Fruit fly (Drosophila melanogaster) whole organism, larva: ENCODE measurements around the gene CG12229.

ENCODE experiments used
- noc ChIP-seq: fragments of 200-800 bp; sonication (Bioruptor generic); optimal IDR thresholded peaks from 3 replicates; lab custom pipeline; 2019; ENCODE audit warnings: missing biosample characterization, mild to moderate bottlenecking, missing genetic modification characterization, moderate library complexity

The CG12229 gene

dm6 chr3L:17436331-17436730 is at the start of gene CG12229:
Gene CG12229 (minus strand): TSS chr3L:17436431.
- TF ChIP-seq noc = no peak

dm6 chr3L:17485280-17485792 is 49.1 kb upstream of the CG12229 start:
- TF ChIP-seq noc = no peak

- no peak for TF ChIP-seq noc
These were observed 42.6 kb upstream of the CG12229 start, which contains the start of the genes CG13733 and qjt for dm6 chr3L:17478826-17479225. Gene CG13733 (minus strand): TSS chr3L:17478926. Gene qjt (plus strand): TSS chr3L:17479096.

dm6 chr3L:17476496-17476895 is 40.3 kb upstream of the CG12229 start:
- TF ChIP-seq noc = no peak

- peak; percentile 59 for TF ChIP-seq noc
These were observed 39.8 kb upstream of the CG12229 start, which contains the start of gene CG34250 for dm6 chr3L:17475979-17476393. Gene CG34250 (plus strand): TSS chr3L:17476222.

- TF ChIP-seq noc = no peak
These were observed 38.6 kb upstream of the CG12229 start, which contains the start of the genes UQCR-Q and CG46525 for dm6 chr3L:17474711-17475451. Gene UQCR-Q (plus strand): TSS chr3L:17474761. Gene CG46525 (plus strand): TSS chr3L:17475220.

- no peak for TF ChIP-seq noc
These were observed 37.7 kb upstream of the CG12229 start for dm6 chr3L:17473889-17474288.

dm6 chr3L:17470110-17470509 is 33.9 kb upstream of the CG12229 start, which contains the start of gene SecCl:
Gene SecCl (plus strand): TSS chr3L:17470127.
- no peak for TF ChIP-seq noc

dm6 chr3L:17465804-17466203 is 29.6 kb upstream of the CG12229 start, which contains the start of gene QIL1:
Gene QIL1 (plus strand): TSS chr3L:17465945.
- TF ChIP-seq noc = peak; percentile 23

- no peak for TF ChIP-seq noc
These were observed 26.2 kb upstream of the CG12229 start for dm6 chr3L:17462474-17462873.

- no peak for TF ChIP-seq noc
These were observed 25.3 kb upstream of the CG12229 start for dm6 chr3L:17461369-17462012.

dm6 chr3L:17458856-17459518 is 22.8 kb upstream of the CG12229 start:
- TF ChIP-seq noc = no peak

- no peak for TF ChIP-seq noc
These were observed 21.5 kb upstream of the CG12229 start for dm6 chr3L:17457695-17458242.

- no peak for TF ChIP-seq noc
These were observed 11.7 kb upstream of the CG12229 start for dm6 chr3L:17447881-17448280.

dm6 chr3L:17445629-17446431 is 9.6 kb upstream of the CG12229 start:
- TF ChIP-seq noc = no peak

- TF ChIP-seq noc = no peak
These were observed 8.3 kb upstream of the CG12229 start for dm6 chr3L:17444569-17444968.
